ENCODE assay signal across 1 fruit fly cellular context in genomic region chr3R:16254616-16255601, dm6.
A peak's percentile ranks its signal among the peaks of the same experiment; 100 is the strongest.
TF ChIP-seq lines count a peak whose summit lies in the region.

No protein-coding gene starts in this region.

TF ChIP-seq in whole organism, embryonic, 481 proteins besides CTCF, POLR2A, EP300 and RAD21 (continued from another document):
- peak; percentile 97 for TF ChIP-seq CG15601 (tag; optimal IDR thresholded peaks at IDR 0.05; lab: Kevin White, UChicago)
- TF ChIP-seq maf-S (GFP tag; optimal IDR thresholded peaks at IDR 0.05; lab: Kevin White, UChicago) = no peak
- no peak for TF ChIP-seq D19B (GFP tag; optimal IDR thresholded peaks at IDR 0.05; lab: Kevin White, UChicago)
- no peak for TF ChIP-seq aop (GFP tag; IDR thresholded peaks at IDR 0.05; lab: Robert Waterston, UW)
- TF ChIP-seq BtbVII (GFP tag; optimal IDR thresholded peaks at IDR 0.05; lab: Kevin White, UChicago) = no peak
- TF ChIP-seq CG14050 (GFP tag; IDR thresholded peaks at IDR 0.05; lab: Robert Waterston, UW) = no peak
- TF ChIP-seq CG3163 (GFP tag; optimal IDR thresholded peaks at IDR 0.05; lab: Kevin White, UChicago) = no peak
- no peak for TF ChIP-seq sob (GFP tag; IDR thresholded peaks at IDR 0.05; lab: Robert Waterston, UW)
- TF ChIP-seq nerfin-1 (tag; optimal IDR thresholded peaks at IDR 0.05; lab: Kevin White, UChicago) = peak; percentile 20
- TF ChIP-seq CG14667 (GFP tag; IDR thresholded peaks at IDR 0.05; lab: Robert Waterston, UW) = no peak
- TF ChIP-seq ind (GFP tag; optimal IDR thresholded peaks at IDR 0.05; lab: Kevin White, UChicago) = no peak
- TF ChIP-seq Xrp1 (GFP tag; IDR thresholded peaks at IDR 0.05; lab: Robert Waterston, UW) = no peak
- TF ChIP-seq E2f1 (GFP tag; IDR thresholded peaks at IDR 0.05; lab: Robert Waterston, UW) = no peak
- no peak for TF ChIP-seq CG33213 (GFP tag; optimal IDR thresholded peaks at IDR 0.05; lab: Kevin White, UChicago)
- no peak for TF ChIP-seq CG10462 (GFP tag; optimal IDR thresholded peaks at IDR 0.05; lab: Kevin White, UChicago)
- no peak for TF ChIP-seq CG6854 (GFP tag; optimal IDR thresholded peaks at IDR 0.05; lab: Kevin White, UChicago)
- no peak for TF ChIP-seq CG31388 (GFP tag; optimal IDR thresholded peaks at IDR 0.05; lab: Kevin White, UChicago)
- TF ChIP-seq Xbp1 (GFP tag; optimal IDR thresholded peaks at IDR 0.05; lab: Kevin White, UChicago) = no peak
- no peak for TF ChIP-seq CG16863 (GFP tag; optimal IDR thresholded peaks at IDR 0.05; lab: Kevin White, UChicago)
- TF ChIP-seq psq (GFP tag; optimal IDR thresholded peaks at IDR 0.05; lab: Kevin White, UChicago) = no peak
- no peak for TF ChIP-seq CG1024 (GFP tag; IDR thresholded peaks at IDR 0.05; lab: Robert Waterston, UW)
- TF ChIP-seq Ravus (GFP tag; IDR thresholded peaks at IDR 0.05; lab: Robert Waterston, UW) = no peak
- no peak for TF ChIP-seq Gug (GFP tag; IDR thresholded peaks at IDR 0.05; lab: Robert Waterston, UW)
- no peak for TF ChIP-seq zf30C (GFP tag; optimal IDR thresholded peaks at IDR 0.05; lab: Kevin White, UChicago)
- TF ChIP-seq HLHmδ (GFP tag; optimal IDR thresholded peaks at IDR 0.05; lab: Kevin White, UChicago) = no peak
- no peak for TF ChIP-seq ac (GFP tag; optimal IDR thresholded peaks at IDR 0.05; lab: Kevin White, UChicago)
- TF ChIP-seq CG8765 (GFP tag; IDR thresholded peaks at IDR 0.05; lab: Robert Waterston, UW) = no peak
- TF ChIP-seq CG9215 (GFP tag; IDR thresholded peaks at IDR 0.05; lab: Robert Waterston, UW) = no peak
- peak; percentile 29 for TF ChIP-seq Dip3 (GFP tag; optimal IDR thresholded peaks at IDR 0.05; lab: Kevin White, UChicago)
- peak; percentile 78 for TF ChIP-seq sens (GFP tag; lab: Kevin White, UChicago)
- TF ChIP-seq zfh1 (GFP tag; IDR thresholded peaks at IDR 0.05; lab: Robert Waterston, UW) = no peak
- TF ChIP-seq amos (GFP tag; IDR thresholded peaks at IDR 0.05; lab: Robert Waterston, UW; ENCODE audit: partially characterized antibody) = no peak
- TF ChIP-seq gcm (GFP tag; optimal IDR thresholded peaks at IDR 0.05; lab: Kevin White, UChicago) = peak; percentile 43
- peak; percentile 25 for TF ChIP-seq ewg (GFP tag; optimal IDR thresholded peaks at IDR 0.05; lab: Kevin White, UChicago)
- TF ChIP-seq dmrt11E (tag; optimal IDR thresholded peaks at IDR 0.05; lab: Kevin White, UChicago) = no peak
- no peak for TF ChIP-seq CG3281 (GFP tag; optimal IDR thresholded peaks at IDR 0.05; lab: Kevin White, UChicago)
- no peak for TF ChIP-seq bowl (GFP tag; IDR thresholded peaks at IDR 0.05; lab: Robert Waterston, UW)
- TF ChIP-seq CG3726 (GFP tag; IDR thresholded peaks at IDR 0.05; lab: Robert Waterston, UW) = no peak
- TF ChIP-seq sima (GFP tag; optimal IDR thresholded peaks at IDR 0.05; lab: Kevin White, UChicago) = no peak
- TF ChIP-seq CG6175 (GFP tag; IDR thresholded peaks at IDR 0.05; lab: Robert Waterston, UW) = no peak
- no peak for TF ChIP-seq Abd-B (GFP tag; optimal IDR thresholded peaks at IDR 0.05; lab: Kevin White, UChicago)
- TF ChIP-seq en (GFP tag; optimal IDR thresholded peaks at IDR 0.05; lab: Kevin White, UChicago) = no peak
- no peak for TF ChIP-seq lov (optimal IDR thresholded peaks at IDR 0.05; lab: Kevin White, UChicago)
- no peak for TF ChIP-seq lov (GFP tag; IDR thresholded peaks at IDR 0.05; lab: Robert Waterston, UW)
- TF ChIP-seq CG8089 (GFP tag; optimal IDR thresholded peaks at IDR 0.05; lab: Kevin White, UChicago) = no peak
- no peak for TF ChIP-seq Dip2 (GFP tag; IDR thresholded peaks at IDR 0.05; lab: Robert Waterston, UW)
- TF ChIP-seq CG3838 (GFP tag; optimal IDR thresholded peaks at IDR 0.05; lab: Kevin White, UChicago) = no peak
- TF ChIP-seq tin (GFP tag; optimal IDR thresholded peaks at IDR 0.05; lab: Kevin White, UChicago) = no peak
- TF ChIP-seq ftz-f1 (GFP tag; optimal IDR thresholded peaks at IDR 0.05; lab: Kevin White, UChicago) = peak; percentile 49
- TF ChIP-seq Lhr (GFP tag; optimal IDR thresholded peaks at IDR 0.05; lab: Kevin White, UChicago) = no peak
- no peak for TF ChIP-seq CG33557 (GFP tag; optimal IDR thresholded peaks at IDR 0.05; lab: Kevin White, UChicago)
- TF ChIP-seq dm (GFP tag; optimal IDR thresholded peaks at IDR 0.05; lab: Kevin White, UChicago) = no peak
- no peak for TF ChIP-seq Bteb2 (GFP tag; optimal IDR thresholded peaks at IDR 0.05; lab: Kevin White, UChicago)
- no peak for TF ChIP-seq Blimp-1 (GFP tag; optimal IDR thresholded peaks at IDR 0.05; lab: Kevin White, UChicago)
- TF ChIP-seq Mrtf (GFP tag; IDR thresholded peaks at IDR 0.05; lab: Robert Waterston, UW) = no peak
- peak; percentile 50 for TF ChIP-seq sd (tag; optimal IDR thresholded peaks at IDR 0.05; lab: Kevin White, UChicago)
- TF ChIP-seq zen (tag; optimal IDR thresholded peaks at IDR 0.05; lab: Kevin White, UChicago) = no peak
- TF ChIP-seq pzg (GFP tag; optimal IDR thresholded peaks at IDR 0.05; lab: Kevin White, UChicago) = peak; percentile 1
- no peak for TF ChIP-seq cato (GFP tag; optimal IDR thresholded peaks at IDR 0.05; lab: Kevin White, UChicago; ENCODE audit: borderline replicate concordance)
- TF ChIP-seq CG32767 (GFP tag; IDR thresholded peaks at IDR 0.05; lab: Robert Waterston, UW) = no peak
- TF ChIP-seq CG11093 (GFP tag; IDR thresholded peaks at IDR 0.05; lab: Robert Waterston, UW) = no peak
- peak; percentile 40 for TF ChIP-seq CG2116 (GFP tag; optimal IDR thresholded peaks at IDR 0.05; lab: Kevin White, UChicago)
- no peak for TF ChIP-seq CG12659 (GFP tag; optimal IDR thresholded peaks at IDR 0.05; lab: Kevin White, UChicago)
- no peak for TF ChIP-seq chm (GFP tag; IDR thresholded peaks at IDR 0.05; lab: Robert Waterston, UW)
- TF ChIP-seq Atf3 (GFP tag; optimal IDR thresholded peaks at IDR 0.05; lab: Kevin White, UChicago) = no peak
- peak; percentile 84 for TF ChIP-seq pfk (GFP tag; optimal IDR thresholded peaks at IDR 0.05; lab: Kevin White, UChicago)
- TF ChIP-seq Ptx1 (GFP tag; IDR thresholded peaks at IDR 0.05; lab: Robert Waterston, UW) = no peak
- no peak for TF ChIP-seq CG2120 (GFP tag; optimal IDR thresholded peaks at IDR 0.05; lab: Kevin White, UChicago)
- TF ChIP-seq Adf1 (GFP tag; IDR thresholded peaks at IDR 0.05; lab: Robert Waterston, UW) = no peak
- no peak for TF ChIP-seq CG13123 (GFP tag; optimal IDR thresholded peaks at IDR 0.05; lab: Kevin White, UChicago)
- TF ChIP-seq lilli (GFP tag; optimal IDR thresholded peaks at IDR 0.05; lab: Kevin White, UChicago) = no peak
- TF ChIP-seq CG43689 (GFP tag; IDR thresholded peaks at IDR 0.05; lab: Robert Waterston, UW) = no peak
- TF ChIP-seq bab2 (GFP tag; optimal IDR thresholded peaks at IDR 0.05; lab: Kevin White, UChicago) = no peak
- TF ChIP-seq dimm (GFP tag; IDR thresholded peaks at IDR 0.05; lab: Robert Waterston, UW) = no peak
- TF ChIP-seq crc (GFP tag; optimal IDR thresholded peaks at IDR 0.05; lab: Kevin White, UChicago) = no peak
- TF ChIP-seq CG4424 (GFP tag; optimal IDR thresholded peaks at IDR 0.05; lab: Kevin White, UChicago) = no peak
- no peak for TF ChIP-seq CG3065 (GFP tag; optimal IDR thresholded peaks at IDR 0.05; lab: Kevin White, UChicago)
- TF ChIP-seq Hr3 (GFP tag; optimal IDR thresholded peaks at IDR 0.05; lab: Kevin White, UChicago) = no peak
- no peak for TF ChIP-seq CG15696 (tag; optimal IDR thresholded peaks at IDR 0.05; lab: Kevin White, UChicago)
- TF ChIP-seq Oli (tag; optimal IDR thresholded peaks at IDR 0.05; lab: Kevin White, UChicago) = no peak
- no peak for TF ChIP-seq hkb (optimal IDR thresholded peaks at IDR 0.05; lab: Kevin White, UChicago)
- TF ChIP-seq hkb (GFP tag; IDR thresholded peaks at IDR 0.05; lab: Robert Waterston, UW) = no peak
- TF ChIP-seq slp2 (GFP tag; optimal IDR thresholded peaks at IDR 0.05; lab: Kevin White, UChicago) = no peak
- TF ChIP-seq pb (GFP tag; optimal IDR thresholded peaks at IDR 0.05; lab: Kevin White, UChicago) = no peak
- TF ChIP-seq Bdp1 (GFP tag; optimal IDR thresholded peaks at IDR 0.05; lab: Kevin White, UChicago) = no peak
- no peak for TF ChIP-seq Nf-YB (GFP tag; optimal IDR thresholded peaks at IDR 0.05; lab: Kevin White, UChicago)
- no peak for TF ChIP-seq CG17361 (GFP tag; IDR thresholded peaks at IDR 0.05; lab: Robert Waterston, UW)
- TF ChIP-seq bsh (GFP tag; optimal IDR thresholded peaks at IDR 0.05; lab: Kevin White, UChicago) = no peak
- TF ChIP-seq CG5245 (GFP tag; optimal IDR thresholded peaks at IDR 0.05; lab: Kevin White, UChicago) = peak; percentile 11
- TF ChIP-seq CG9727 (GFP tag; optimal IDR thresholded peaks at IDR 0.05; lab: Kevin White, UChicago) = no peak
- TF ChIP-seq CG1233 (GFP tag; optimal IDR thresholded peaks at IDR 0.05; lab: Kevin White, UChicago) = no peak
- no peak for TF ChIP-seq CG8359 (GFP tag; optimal IDR thresholded peaks at IDR 0.05; lab: Kevin White, UChicago; ENCODE audit: borderline replicate concordance)
- TF ChIP-seq zen2 (GFP tag; IDR thresholded peaks at IDR 0.05; lab: Robert Waterston, UW; ENCODE audit: partially characterized antibody) = no peak
- no peak for TF ChIP-seq CG17328 (GFP tag; IDR thresholded peaks at IDR 0.05; lab: Robert Waterston, UW)
- no peak for TF ChIP-seq CG7357 (GFP tag; IDR thresholded peaks at IDR 0.05; lab: Robert Waterston, UW)
- TF ChIP-seq CG17802 (tag; optimal IDR thresholded peaks at IDR 0.05; lab: Kevin White, UChicago) = no peak
- no peak for TF ChIP-seq unpg (GFP tag; optimal IDR thresholded peaks at IDR 0.05; lab: Kevin White, UChicago)
- TF ChIP-seq CG14860 (GFP tag; IDR thresholded peaks at IDR 0.05; lab: Robert Waterston, UW; ENCODE audit: partially characterized antibody) = no peak
- no peak for TF ChIP-seq fu2 (GFP tag; optimal IDR thresholded peaks at IDR 0.05; lab: Kevin White, UChicago)
- no peak for TF ChIP-seq CG12104 (GFP tag; optimal IDR thresholded peaks at IDR 0.05; lab: Kevin White, UChicago)
- TF ChIP-seq CG30403 (GFP tag; optimal IDR thresholded peaks at IDR 0.05; lab: Kevin White, UChicago) = no peak
- no peak for TF ChIP-seq Sox100B (GFP tag; optimal IDR thresholded peaks at IDR 0.05; lab: Kevin White, UChicago)
- TF ChIP-seq Ets97D (GFP tag; optimal IDR thresholded peaks at IDR 0.05; lab: Kevin White, UChicago) = no peak
- no peak for TF ChIP-seq Stat92E (GFP tag; optimal IDR thresholded peaks at IDR 0.05; lab: Kevin White, UChicago)
- TF ChIP-seq sisA (GFP tag; IDR thresholded peaks at IDR 0.05; lab: Robert Waterston, UW) = no peak
TF ChIP-seq in whole organism, embryonic: peak in this region for 79.
